Worm (Caenorhabditis elegans): ENCODE measurements around the gene F31F4.17.

Gene F31F4.17

DNA sequence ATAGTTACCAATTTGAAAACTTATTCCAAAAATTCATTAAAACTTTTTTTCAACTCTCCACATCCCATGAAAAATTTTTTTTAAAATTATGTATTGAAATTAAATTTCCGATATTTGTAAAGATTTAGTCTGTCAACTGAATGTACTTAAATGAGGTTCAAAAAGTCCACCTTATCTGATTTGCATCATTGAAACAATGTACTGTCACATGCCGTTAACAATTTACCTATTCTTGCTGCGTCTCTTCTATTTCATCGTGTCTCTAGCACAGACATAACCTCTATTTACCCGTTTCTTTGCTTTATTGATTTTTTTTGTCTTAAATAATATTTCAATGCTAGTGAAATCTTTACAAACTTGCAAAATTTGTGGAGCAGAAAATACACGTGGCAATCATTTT lies 49.9 kb downstream of the F31F4.17 start, which contains the start of gene nhr-90:
Gene nhr-90 (plus strand): TSS at position 296 of the 400 bp plus-strand sequence.
- TF ChIP-seq bed-1 (GFP tag; IDR thresholded peaks at IDR 0.05) = no peak
- no peak for TF ChIP-seq tbx-9 (tag; optimal IDR thresholded peaks at IDR 0.05; ENCODE audit: borderline replicate concordance)
- TF ChIP-seq let-526 (GFP tag; IDR thresholded peaks at IDR 0.05) = no peak
- TF ChIP-seq fkh-3 (tag; optimal IDR thresholded peaks at IDR 0.05) = no peak
- no peak for TF ChIP-seq attf-5 (GFP tag; optimal IDR thresholded peaks at IDR 0.05)
- no peak for TF ChIP-seq hmg-1.2 (GFP tag; IDR thresholded peaks at IDR 0.05)
- TF ChIP-seq Y67H2A.10 (GFP tag; conservative IDR thresholded peaks at IDR 0.05) = no peak
- TF ChIP-seq mxl-1 (tag; optimal IDR thresholded peaks at IDR 0.05) = no peak

DNA sequence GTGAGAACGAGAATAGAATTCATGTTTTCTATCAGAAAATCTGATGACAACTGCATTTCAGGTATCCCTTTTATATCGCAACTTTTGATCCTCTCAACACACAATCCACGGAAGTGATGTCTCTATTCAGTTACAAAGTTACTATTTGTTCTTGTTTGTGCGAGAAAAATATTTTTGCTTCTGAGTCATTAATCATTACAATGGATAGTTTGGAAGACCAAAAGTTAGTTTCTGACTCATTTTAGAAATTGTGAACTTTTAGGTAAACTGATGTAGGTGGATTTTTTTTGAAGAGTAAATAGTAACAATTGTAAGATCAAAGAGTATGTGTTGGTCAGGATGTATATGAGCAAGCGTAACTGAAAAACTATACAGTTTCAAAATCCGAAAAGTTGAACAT lies 50.4 kb downstream of the F31F4.17 start, which contains the start of gene srlf-36:
Gene srlf-36 (minus strand): TSS at position 101 of the 400 bp plus-strand sequence.
- no peak for TF ChIP-seq rcor-1 (GFP tag; IDR thresholded peaks at IDR 0.05)
- no peak for TF ChIP-seq chd-7 (tag; optimal IDR thresholded peaks at IDR 0.05)
- TF ChIP-seq F37B4.10 (GFP tag; IDR thresholded peaks at IDR 0.05) = no peak
- no peak for TF ChIP-seq cebp-2 (GFP tag; IDR thresholded peaks at IDR 0.05)
- TF ChIP-seq F10E7.11 (tag; optimal IDR thresholded peaks at IDR 0.05) = no peak
- TF ChIP-seq nfya-1 (tag; optimal IDR thresholded peaks at IDR 0.05; ENCODE audit: borderline replicate concordance, insufficient read depth) = no peak
- TF ChIP-seq bed-2 (GFP tag; IDR thresholded peaks at IDR 0.05) = no peak
- no peak for TF ChIP-seq Y67H2A.10 (GFP tag; conservative IDR thresholded peaks at IDR 0.05)
- no peak for TF ChIP-seq tlf-1 (GFP tag; optimal IDR thresholded peaks at IDR 0.05)
- no peak for TF ChIP-seq die-1 (tag; optimal IDR thresholded peaks at IDR 0.05)
- TF ChIP-seq attf-5 (GFP tag; optimal IDR thresholded peaks at IDR 0.05) = no peak
- TF ChIP-seq atf-7 (tag; optimal IDR thresholded peaks at IDR 0.05) = no peak
- TF ChIP-seq egrh-3 (GFP tag; IDR thresholded peaks at IDR 0.05) = no peak

DNA sequence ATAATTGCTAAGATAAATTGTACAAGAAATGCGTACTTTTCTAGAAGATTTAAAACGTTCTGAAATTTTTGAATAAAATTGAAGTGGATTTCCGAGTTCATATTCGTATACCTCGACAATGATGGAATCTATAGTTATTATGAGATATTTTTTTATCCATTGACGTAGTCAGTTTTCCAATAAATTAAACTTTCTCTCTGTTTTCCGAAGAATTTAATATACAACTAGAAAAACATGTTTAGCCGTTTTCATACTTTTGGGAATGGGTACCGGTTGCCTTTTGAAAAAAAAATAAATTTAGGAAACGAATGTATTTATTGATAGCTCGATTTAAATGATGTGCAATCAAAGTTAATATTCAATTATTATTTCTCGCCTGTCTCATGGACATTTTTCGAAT lies 51.3 kb downstream of the F31F4.17 start, which contains the start of gene srw-109:
Gene srw-109 (minus strand): TSS at position 101 of the 400 bp plus-strand sequence.
- TF ChIP-seq bed-2 (GFP tag; IDR thresholded peaks at IDR 0.05) (no peak), dpl-1 (GFP tag; optimal IDR thresholded peaks at IDR 0.05) (no peak), rec-8 (tag; optimal IDR thresholded peaks at IDR 0.05) (no peak), snpc-1.3 (tag; optimal IDR thresholded peaks at IDR 0.05; ENCODE audit: insufficient read depth) (no peak), mel-28 (tag; optimal IDR thresholded peaks at IDR 0.05; ENCODE audit: borderline replicate concordance) (no peak), F10E7.11 (tag; optimal IDR thresholded peaks at IDR 0.05) (no peak), F57A8.1 (GFP tag; optimal IDR thresholded peaks at IDR 0.05) (no peak), F57C9.4 (tag; optimal IDR thresholded peaks at IDR 0.05) (no peak), B0336.3 (GFP tag; IDR thresholded peaks at IDR 0.05) (no peak), Y53G8AR.9 (GFP tag; conservative IDR thresholded peaks at IDR 0.05) (no peak)
